Fruit fly (Drosophila melanogaster) whole organism: ENCODE measurements around the gene yellow-e3.

Experiments
- CG8478 ChIP-seq: fragments of >200 bp; optimal IDR thresholded peaks from 2 replicates; lab custom pipeline; 2018; ENCODE audit warnings: inconsistent platforms
- Dll ChIP-seq: fragments of >200 bp; optimal IDR thresholded peaks from 2 replicates; lab custom pipeline; 2017
- EcR ChIP-seq, 2 experiments: fragments of >200 bp; optimal IDR thresholded peaks; 2 replicates each; lab custom pipeline; 2017; ENCODE audit warnings: missing biosample characterization in 2 of 2, missing genetic modification characterization in 2 of 2, missing genetic modification reagents in 2 of 2
- pan ChIP-seq: fragments of >200 bp; optimal IDR thresholded peaks from 2 replicates; lab custom pipeline; 2017
- psq ChIP-seq: fragments of >200 bp; optimal IDR thresholded peaks from 2 replicates; lab custom pipeline; 2017
- usp ChIP-seq: fragments of >200 bp; optimal IDR thresholded peaks from 2 replicates; lab custom pipeline; 2017; ENCODE audit warnings: missing biosample characterization, missing genetic modification characterization, mixed read lengths

DNA sequence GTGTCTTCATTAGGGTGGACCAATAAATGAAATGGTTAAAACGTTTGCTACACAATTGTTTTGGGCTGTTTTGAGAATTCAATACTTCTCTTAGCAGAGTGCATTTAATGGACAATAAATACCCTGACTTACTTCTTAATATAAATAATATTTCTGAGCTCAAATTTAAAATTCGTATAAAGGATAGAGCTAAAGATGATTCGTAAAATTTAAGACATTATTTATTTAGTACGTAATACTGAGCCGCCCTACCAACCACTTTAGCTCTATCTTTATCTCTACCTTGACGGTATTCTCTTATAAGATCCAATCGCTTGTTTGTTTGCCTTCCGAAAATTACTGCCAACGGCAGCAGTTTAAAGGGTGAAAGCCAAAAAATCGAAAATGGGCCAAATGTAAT is 29.0 kb upstream of the yellow-e3 start:
- no peak for TF ChIP-seq CG8478 (lab: Kevin White, UChicago)
- TF ChIP-seq usp (GFP tag; lab: Kevin White, UChicago), result no peak
- no peak for TF ChIP-seq psq (lab: Kevin White, UChicago)
- no peak for TF ChIP-seq pan (lab: Kevin White, UChicago)
- TF ChIP-seq Dll (lab: Kevin White, UChicago), result no peak
- no peak for TF ChIP-seq EcR (GFP tag; optimal IDR thresholded peaks at IDR 0.05; lab: Kevin White, UChicago)
